Worm (Caenorhabditis elegans) whole organism, L4 larva: ENCODE data around the gene str-44.
A peak's percentile ranks its signal among the peaks of the same experiment; 100 is the strongest.

Source experiments
- D1046.2 ChIP-seq: fragments of 200-800 bp; sonication (Bioruptor generic); IDR thresholded peaks from 2 replicates; pipeline ENCODE4 v1.3.6; 2022; ENCODE audit warnings: missing genetic modification characterization, missing compliant biosample characterization
- F37D6.2 ChIP-seq: sonication (generic microtip); optimal IDR thresholded peaks from 2 replicates; lab custom pipeline; 2016; ENCODE audit warnings: mild to moderate bottlenecking, missing genetic modification characterization, missing compliant biosample characterization
- F44E2.7 ChIP-seq: fragments of 200-800 bp; sonication (Bioruptor generic); IDR thresholded peaks from 2 replicates; pipeline ENCODE4 v2.1.2; 2022; ENCODE audit warnings: missing genetic modification characterization, missing compliant biosample characterization
- R02D3.7 ChIP-seq: fragments of 150-350 bp; sonication (generic microtip); optimal IDR thresholded peaks from 3 replicates; lab custom pipeline; 2014; ENCODE audit warnings: missing biosample characterization, missing genetic modification characterization
- T26A8.4 ChIP-seq: fragments of 200-800 bp; sonication (Bioruptor generic); IDR thresholded peaks from 2 replicates; pipeline ENCODE4 v1.3.6; 2022; ENCODE audit warnings: missing genetic modification characterization, missing compliant biosample characterization
- Y105C5A.15 ChIP-seq: fragments of 200-800 bp; sonication (Bioruptor generic); IDR thresholded peaks from 2 replicates; pipeline ENCODE4 v1.3.6; 2022; ENCODE audit warnings: missing genetic modification characterization, missing compliant biosample characterization
- Y48G9A.11 ChIP-seq: fragments of 200-800 bp; sonication (Bioruptor generic); IDR thresholded peaks from 2 replicates; pipeline ENCODE4 v1.3.6; 2022; ENCODE audit warnings: missing genetic modification reagents, missing genetic modification characterization, missing compliant biosample characterization
- Y75B8A.6 ChIP-seq: fragments of 200-800 bp; sonication (Bioruptor generic); IDR thresholded peaks from 2 replicates; pipeline ENCODE4 v1.3.6; 2022; ENCODE audit warnings: missing genetic modification reagents, missing genetic modification characterization, missing compliant biosample characterization
- ZK546.5 ChIP-seq, 2 experiments: sonication (generic microtip); optimal IDR thresholded peaks; 2 replicates each; lab custom pipeline; 2017; ENCODE audit warnings: missing biosample characterization in 2 of 2, missing genetic modification characterization in 2 of 2
- aha-1 ChIP-seq: fragments of 150-350 bp; peaks from one replicate; lab custom pipeline; 2014; ENCODE audit warnings: missing biosample characterization, missing genetic modification characterization
- ama-1 ChIP-seq: fragments of 150-350 bp; optimal IDR thresholded peaks from 2 replicates; lab custom pipeline; 2014; ENCODE audit warnings: inconsistent platforms, mixed read lengths
- attf-4 ChIP-seq: sonication (generic microtip); optimal IDR thresholded peaks from 3 replicates; lab custom pipeline; 2017; ENCODE audit warnings: missing biosample characterization, missing genetic modification characterization
- ceh-20 ChIP-seq: fragments of 200-800 bp; sonication (Bioruptor generic); IDR thresholded peaks from 2 replicates; pipeline ENCODE4 v1.3.6; 2022; ENCODE audit warnings: missing genetic modification reagents, missing genetic modification characterization, missing compliant biosample characterization
- ceh-32 ChIP-seq: sonication (generic microtip); optimal IDR thresholded peaks from 2 replicates; lab custom pipeline; 2016; ENCODE audit warnings: mild to moderate bottlenecking, missing genetic modification characterization, missing compliant biosample characterization; ENCODE audit not compliant: poor library complexity
- ceh-62 ChIP-seq: sonication (generic microtip); optimal IDR thresholded peaks from 2 replicates; lab custom pipeline; 2017; ENCODE audit warnings: missing biosample characterization, missing genetic modification characterization
- ceh-82 ChIP-seq: sonication (generic microtip); optimal IDR thresholded peaks from 2 replicates; lab custom pipeline; 2017; ENCODE audit warnings: missing biosample characterization, missing genetic modification characterization
- ctbp-1 ChIP-seq: fragments of 200-800 bp; sonication (Bioruptor generic); IDR thresholded peaks from 2 replicates; pipeline ENCODE4 v1.3.6; 2022; ENCODE audit warnings: missing genetic modification reagents, missing genetic modification characterization, missing compliant biosample characterization
- daf-19 ChIP-seq: fragments of 200-800 bp; sonication (Bioruptor generic); conservative IDR thresholded peaks from 2 replicates; pipeline ENCODE4 v1.3.6; 2022; ENCODE audit warnings: missing genetic modification characterization, missing compliant biosample characterization
- dmd-6 ChIP-seq: fragments of 200-800 bp; sonication (Bioruptor generic); IDR thresholded peaks from 2 replicates; pipeline ENCODE4 v1.3.6; 2022; ENCODE audit warnings: missing genetic modification reagents, missing genetic modification characterization, missing compliant biosample characterization
- dpl-1 ChIP-seq: fragments of 150-350 bp; optimal IDR thresholded peaks from 2 replicates; lab custom pipeline; 2014; ENCODE audit warnings: missing biosample characterization, missing genetic modification reagents, missing genetic modification characterization
- dve-1 ChIP-seq: sonication (generic microtip); optimal IDR thresholded peaks from 2 replicates; lab custom pipeline; 2017; ENCODE audit warnings: antibody characterized with exemption, mild to moderate bottlenecking, missing genetic modification characterization, missing compliant biosample characterization; ENCODE audit not compliant: insufficient read depth
- fkh-10 ChIP-seq: fragments of 150-350 bp; optimal IDR thresholded peaks from 2 replicates; lab custom pipeline; 2014; ENCODE audit warnings: missing biosample characterization, missing genetic modification reagents, missing genetic modification characterization
- hlh-30 ChIP-seq: sonication (generic microtip); optimal IDR thresholded peaks from 2 replicates; lab custom pipeline; 2017; ENCODE audit warnings: antibody characterized with exemption, mild to moderate bottlenecking, missing genetic modification characterization, missing compliant biosample characterization; ENCODE audit not compliant: insufficient read depth
- hmg-1.1 ChIP-seq: fragments of 200-800 bp; sonication (Bioruptor generic); IDR thresholded peaks from 2 replicates; pipeline ENCODE4 v1.3.6; 2022; ENCODE audit warnings: missing genetic modification reagents, missing genetic modification characterization, missing compliant biosample characterization
- jun-1 ChIP-seq: fragments of 150-350 bp; optimal IDR thresholded peaks from 2 replicates; lab custom pipeline; 2014; ENCODE audit warnings: missing biosample characterization, missing genetic modification reagents, missing genetic modification characterization
- lin-13 ChIP-seq: fragments of 150-350 bp; optimal IDR thresholded peaks from 2 replicates; lab custom pipeline; 2014; ENCODE audit warnings: missing biosample characterization, missing genetic modification reagents, missing genetic modification characterization
- lin-39 ChIP-seq: fragments of 150-350 bp; optimal IDR thresholded peaks from 2 replicates; lab custom pipeline; 2014; ENCODE audit warnings: missing biosample characterization, missing genetic modification reagents, missing genetic modification characterization
- lsy-2 ChIP-seq, 2 experiments: fragments of 150-350 bp in 1 of 2; sonication (generic microtip) in 1 of 2; optimal IDR thresholded peaks; 2 replicates each; lab custom pipeline; 2014 to 2017; ENCODE audit warnings: missing biosample characterization in 2 of 2, missing genetic modification characterization in 2 of 2
- madf-5 ChIP-seq, 2 experiments: fragments of 200-800 bp; sonication (Bioruptor generic); IDR thresholded peaks; 2 replicates each; pipeline ENCODE4 v1.3.6; 2022; ENCODE audit warnings: missing compliant biosample characterization in 2 of 2, missing genetic modification characterization in 2 of 2
- madf-9 ChIP-seq: fragments of 200-800 bp; sonication (Bioruptor generic); conservative IDR thresholded peaks from 2 replicates; pipeline ENCODE4 v1.3.6; 2022; ENCODE audit warnings: missing genetic modification reagents, missing genetic modification characterization, missing compliant biosample characterization
- mdt-29 ChIP-seq: fragments of 200-800 bp; sonication (Bioruptor generic); IDR thresholded peaks from 2 replicates; pipeline ENCODE4 v1.3.6; 2022; ENCODE audit warnings: missing genetic modification reagents, missing genetic modification characterization, missing compliant biosample characterization
- mep-1 ChIP-seq: fragments of 150-350 bp; sonication (generic microtip); optimal IDR thresholded peaks from 3 replicates; lab custom pipeline; 2014; ENCODE audit warnings: missing biosample characterization, missing genetic modification characterization
- mes-2 ChIP-seq: sonication (generic microtip); optimal IDR thresholded peaks from 2 replicates; lab custom pipeline; 2016; ENCODE audit warnings: missing genotype, mild to moderate bottlenecking, missing genetic modification characterization, missing compliant biosample characterization; ENCODE audit not compliant: poor library complexity, severe bottlenecking
- mxl-2 ChIP-seq: fragments of 200-800 bp; sonication (Bioruptor generic); conservative IDR thresholded peaks from 2 replicates; pipeline ENCODE4 v1.3.6; 2022; ENCODE audit warnings: missing genetic modification reagents, missing genetic modification characterization, missing compliant biosample characterization
- nhr-10 ChIP-seq: fragments of 150-350 bp; optimal IDR thresholded peaks from 2 replicates; lab custom pipeline; 2014; ENCODE audit warnings: missing biosample characterization, missing genetic modification characterization
- nhr-237 ChIP-seq: sonication (generic microtip); optimal IDR thresholded peaks from 2 replicates; lab custom pipeline; 2017; ENCODE audit warnings: missing biosample characterization, missing genetic modification characterization
- nhr-25 ChIP-seq: sonication (generic microtip); optimal IDR thresholded peaks from 2 replicates; lab custom pipeline; 2017; ENCODE audit warnings: missing genetic modification characterization, mild to moderate bottlenecking, missing compliant biosample characterization, antibody characterized with exemption, moderate library complexity, borderline replicate concordance; ENCODE audit not compliant: insufficient read depth
- nhr-28 ChIP-seq: fragments of 150-350 bp; optimal IDR thresholded peaks from 2 replicates; lab custom pipeline; 2014; ENCODE audit warnings: missing biosample characterization, missing genetic modification characterization
- nhr-48 ChIP-seq: sonication (generic microtip); optimal IDR thresholded peaks from 2 replicates; lab custom pipeline; 2016; ENCODE audit warnings: mild to moderate bottlenecking, missing genetic modification characterization, missing compliant biosample characterization
- pha-4 ChIP-seq, 2 experiments: fragments of 150-350 bp in 1 of 2; fragments of 200-800 bp in 1 of 2; sonication (Bioruptor generic) in 1 of 2; IDR thresholded peaks in 1 of 2; optimal IDR thresholded peaks in 1 of 2; 2 replicates each; pipeline versions ENCODE4 v1.3.6 to Lab custom; 2014 to 2022; ENCODE audit warnings: missing genetic modification characterization in 2 of 2, missing genetic modification reagents in 2 of 2, missing biosample characterization in 1 of 2, missing compliant biosample characterization in 1 of 2
- php-3 ChIP-seq: fragments of 200-800 bp; sonication (Bioruptor generic); IDR thresholded peaks from 2 replicates; pipeline ENCODE4 v1.3.6; 2022; ENCODE audit warnings: missing genetic modification reagents, missing genetic modification characterization, missing compliant biosample characterization
- pqm-1 ChIP-seq: sonication (generic microtip); optimal IDR thresholded peaks from 2 replicates; lab custom pipeline; 2017; ENCODE audit warnings: missing biosample characterization, missing genetic modification characterization
- rbr-2 ChIP-seq: sonication (generic microtip); optimal IDR thresholded peaks from 2 replicates; lab custom pipeline; 2016; ENCODE audit warnings: missing genotype, missing genetic modification characterization, missing compliant biosample characterization
- sdz-12 ChIP-seq: fragments of 200-800 bp; sonication (Bioruptor generic); optimal IDR thresholded peaks from 2 replicates; lab custom pipeline; 2018; ENCODE audit warnings: mild to moderate bottlenecking, missing genetic modification characterization, missing compliant biosample characterization
- skn-1 ChIP-seq: fragments of 150-350 bp; optimal IDR thresholded peaks from 2 replicates; lab custom pipeline; 2014; ENCODE audit warnings: missing biosample characterization, missing genetic modification characterization
- unc-39 ChIP-seq: sonication (generic microtip); optimal IDR thresholded peaks from 2 replicates; lab custom pipeline; 2017; ENCODE audit warnings: missing biosample characterization, missing genetic modification characterization
- zfp-2 ChIP-seq: sonication (generic microtip); optimal IDR thresholded peaks from 2 replicates; lab custom pipeline; 2016; ENCODE audit warnings: mild to moderate bottlenecking, missing genetic modification characterization, missing compliant biosample characterization
- zfp-3 ChIP-seq: fragments of 200-800 bp; sonication (Bioruptor generic); conservative IDR thresholded peaks from 2 replicates; pipeline ENCODE4 v1.3.6; 2022; ENCODE audit warnings: missing genetic modification reagents, missing genetic modification characterization, missing compliant biosample characterization
- zip-11 ChIP-seq: fragments of 200-800 bp; sonication (Bioruptor generic); IDR thresholded peaks from 2 replicates; pipeline ENCODE4 v1.3.6; 2022; ENCODE audit warnings: missing genetic modification characterization, missing compliant biosample characterization
- ztf-11 ChIP-seq: fragments of 150-350 bp; optimal IDR thresholded peaks from 2 replicates; lab custom pipeline; 2014; ENCODE audit warnings: missing biosample characterization, missing genetic modification characterization
- ztf-7 ChIP-seq: fragments of 150-350 bp; optimal IDR thresholded peaks from 2 replicates; lab custom pipeline; 2014; ENCODE audit warnings: missing biosample characterization, missing genetic modification characterization

Gene str-44

DNA sequence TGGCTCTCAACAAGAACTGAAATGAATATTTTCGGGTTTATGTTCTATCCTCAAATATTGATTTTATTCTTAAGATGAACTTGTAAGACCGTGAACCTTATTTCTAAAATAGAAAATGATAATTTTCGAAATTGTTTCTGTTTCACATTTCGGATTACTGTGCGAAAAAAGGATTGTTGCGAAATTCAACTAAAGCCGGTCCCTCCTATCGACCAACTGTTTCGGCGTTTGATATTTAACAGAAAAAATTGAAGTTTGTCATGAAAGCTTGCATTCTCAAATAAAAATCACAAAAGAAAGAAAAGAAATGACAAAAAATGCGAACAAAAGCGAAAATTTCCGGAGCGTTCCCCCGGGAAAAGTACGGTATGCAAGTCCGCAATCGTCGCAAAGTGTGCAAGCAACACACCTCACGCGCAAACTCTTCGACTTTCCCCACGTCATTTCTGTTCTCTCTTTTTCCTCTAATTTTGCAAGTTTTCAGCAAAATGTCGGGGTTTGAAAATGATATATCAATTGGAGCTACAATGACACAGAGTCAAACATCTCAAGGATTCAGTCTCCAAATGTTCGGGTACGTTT is 27.9 kb upstream of the str-44 start, which contains the start of gene C34D4.4 (continued):
- TF ChIP-seq pha-4 (GFP tag; IDR thresholded peaks at IDR 0.05; lab: Robert Waterston, UW) (no peak), pha-4 (tag; optimal IDR thresholded peaks at IDR 0.05; lab: Kevin White, UChicago) (peak; percentile 13), hmg-1.1 (no peak), nhr-25 (no peak), nhr-28 (tag; lab: Kevin White, UChicago) (peak; percentile 5), R02D3.7 (no peak), zip-11 (GFP tag; lab: Robert Waterston, UW) (no peak), ztf-7 (tag; lab: Kevin White, UChicago) (no peak), fkh-10 (no peak), ceh-32 (tag; lab: Kevin White, UChicago) (no peak), ztf-11 (no peak), Y75B8A.6 (GFP tag; lab: Robert Waterston, UW) (no peak), nhr-48 (tag; lab: Kevin White, UChicago) (no peak), F44E2.7 (GFP tag; lab: Robert Waterston, UW) (no peak), ceh-82 (tag; lab: Kevin White, UChicago) (no peak), mdt-29 (no peak), ama-1 (lab: Kevin White, UChicago) (peak; percentile 46), ctbp-1 (no peak), madf-5 (GFP tag; IDR thresholded peaks at IDR 0.05; lab: Robert Waterston, UW) (no peak), lin-13 (GFP tag; lab: Kevin White, UChicago) (peak; percentile 27), jun-1 (tag; lab: Kevin White, UChicago) (no peak), mxl-2 (no peak), ZK546.5 (tag; optimal IDR thresholded peaks at IDR 0.05; lab: Kevin White, UChicago) (no peak), hlh-30 (tag; lab: Kevin White, UChicago) (peak; percentile 1), nhr-10 (tag; lab: Kevin White, UChicago) (no peak), skn-1 (tag; lab: Kevin White, UChicago) (no peak), ceh-20 (GFP tag; lab: Robert Waterston, UW) (no peak), zfp-2 (no peak), lsy-2 (tag; optimal IDR thresholded peaks at IDR 0.05; lab: Kevin White, UChicago) (peak; percentile 44 to 96), mep-1 (tag; lab: Kevin White, UChicago) (peak; percentile 41), daf-19 (GFP tag; lab: Robert Waterston, UW) (no peak), D1046.2 (no peak), dve-1 (tag; lab: Kevin White, UChicago) (no peak), ceh-62 (no peak), lin-39 (no peak), Y105C5A.15 (GFP tag; lab: Robert Waterston, UW) (no peak), madf-9 (GFP tag; lab: Robert Waterston, UW) (no peak), dmd-6 (GFP tag; lab: Robert Waterston, UW) (0 out of 2 replicates have a peak, but pooled peaks have one; percentile 15), T26A8.4 (no peak), attf-4 (tag; lab: Kevin White, UChicago) (no peak), unc-39 (tag; lab: Kevin White, UChicago) (no peak), nhr-237 (tag; lab: Kevin White, UChicago) (no peak), php-3 (GFP tag; lab: Robert Waterston, UW) (no peak), F37D6.2 (no peak), sdz-12 (GFP tag; lab: Kevin White, UChicago) (no peak), mes-2 (tag; lab: Kevin White, UChicago) (peak; percentile 52), Y48G9A.11 (no peak), aha-1 (tag; lab: Kevin White, UChicago) (peak; percentile 56), zfp-3 (GFP tag; lab: Robert Waterston, UW) (no peak), dpl-1 (GFP tag; lab: Kevin White, UChicago) (peak; percentile 58), pqm-1 (tag; lab: Kevin White, UChicago) (no peak), rbr-2 (tag; lab: Kevin White, UChicago) (no peak)
